Fruit fly (Drosophila melanogaster): ENCODE data around the gene CG12817.

CG12817 gene

DNA sequence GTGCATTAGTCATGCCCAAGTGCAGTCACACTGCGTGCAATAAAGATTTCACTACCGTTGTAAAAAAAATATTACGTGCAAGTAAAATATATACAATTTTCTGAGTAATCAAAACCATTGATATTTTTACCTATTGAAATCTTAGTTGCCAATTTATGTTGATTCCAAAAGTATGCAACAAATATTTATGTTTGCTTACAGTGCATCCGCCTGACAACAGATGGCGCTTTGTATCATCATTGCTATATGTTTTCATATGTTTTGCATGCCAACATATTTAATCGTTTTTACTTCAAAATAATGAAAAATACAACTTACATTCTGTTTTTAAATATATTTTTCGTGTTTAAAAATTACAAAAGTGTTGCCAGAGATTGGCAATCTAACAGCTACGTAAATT is 21.0 kb downstream of the CG12817 start (continued):
- TF ChIP-seq shn (GFP tag; optimal IDR thresholded peaks at IDR 0.05), result no peak
- no peak for TF ChIP-seq Mad (GFP tag; optimal IDR thresholded peaks at IDR 0.05)
- no peak for TF ChIP-seq CG17802 (tag; optimal IDR thresholded peaks at IDR 0.05)
- TF ChIP-seq gem (tag; optimal IDR thresholded peaks at IDR 0.05), result peak; percentile 27
- TF ChIP-seq phol (tag; optimal IDR thresholded peaks at IDR 0.05), result peak; percentile 43
- no peak for TF ChIP-seq inv (GFP tag; IDR thresholded peaks at IDR 0.05; ENCODE audit: partially characterized antibody)
- TF ChIP-seq ase (GFP tag; IDR thresholded peaks at IDR 0.05), result no peak; the same call in 2 of the 3 replicates
- TF ChIP-seq Ets65A (GFP tag), result peak; percentile 84
- TF ChIP-seq CG31365 (tag; optimal IDR thresholded peaks at IDR 0.05), result no peak
- TF ChIP-seq Xrp1 (GFP tag; IDR thresholded peaks at IDR 0.05), result peak; percentile 46; the same call in 1 of the 2 replicates
- TF ChIP-seq fd102C (GFP tag; optimal IDR thresholded peaks at IDR 0.05), result no peak
- TF ChIP-seq CrebB (tag; optimal IDR thresholded peaks at IDR 0.05), result no peak
- TF ChIP-seq CG10979 (tag; optimal IDR thresholded peaks at IDR 0.05), result peak; percentile 99
- no peak for TF ChIP-seq hkb (optimal IDR thresholded peaks at IDR 0.05)
- TF ChIP-seq hkb (GFP tag; IDR thresholded peaks at IDR 0.05), result no peak
- TF ChIP-seq Sry-β (GFP tag; optimal IDR thresholded peaks at IDR 0.05), result no peak
- TF ChIP-seq da (GFP tag; optimal IDR thresholded peaks at IDR 0.05), result no peak
- no peak for TF ChIP-seq CG4730 (GFP tag; IDR thresholded peaks at IDR 0.05)
- TF ChIP-seq pnt (GFP tag; optimal IDR thresholded peaks at IDR 0.05), result no peak
- peak; percentile 11 for TF ChIP-seq CoRest (tag; optimal IDR thresholded peaks at IDR 0.05)
- TF ChIP-seq CG12071 (GFP tag; optimal IDR thresholded peaks at IDR 0.05), result peak; percentile 33
- peak; percentile 44 for TF ChIP-seq CG2712 (tag; optimal IDR thresholded peaks at IDR 0.05)
- TF ChIP-seq abd-A (tag; optimal IDR thresholded peaks at IDR 0.05), result no peak
- TF ChIP-seq CG4617 (GFP tag; optimal IDR thresholded peaks at IDR 0.05; ENCODE audit: borderline replicate concordance), result no peak
- no peak for TF ChIP-seq E2f1 (GFP tag; IDR thresholded peaks at IDR 0.05)
- TF ChIP-seq CG3726 (GFP tag; IDR thresholded peaks at IDR 0.05), result no peak
- no peak for TF ChIP-seq ERR (GFP tag; optimal IDR thresholded peaks at IDR 0.05)
- TF ChIP-seq danr (GFP tag; IDR thresholded peaks at IDR 0.05), result no peak
- no peak for TF ChIP-seq CG2889 (GFP tag; IDR thresholded peaks at IDR 0.05)
- TF ChIP-seq h (optimal IDR thresholded peaks at IDR 0.05), result no peak
- peak; percentile 21 for TF ChIP-seq CG5180 (GFP tag; optimal IDR thresholded peaks at IDR 0.05)
- no peak for TF ChIP-seq CG6654 (GFP tag; optimal IDR thresholded peaks at IDR 0.05)
- TF ChIP-seq row (GFP tag; IDR thresholded peaks at IDR 0.05), result no peak
- no peak for TF ChIP-seq Hr3 (GFP tag; optimal IDR thresholded peaks at IDR 0.05)
- TF ChIP-seq CG33557 (GFP tag; optimal IDR thresholded peaks at IDR 0.05), result peak; percentile 20
- TF ChIP-seq Side (GFP tag; optimal IDR thresholded peaks at IDR 0.05), result peak; percentile 45
- no peak for TF ChIP-seq CG3838 (GFP tag; optimal IDR thresholded peaks at IDR 0.05)
- no peak for TF ChIP-seq gfzf (GFP tag; optimal IDR thresholded peaks at IDR 0.05)
- TF ChIP-seq Xbp1 (GFP tag; optimal IDR thresholded peaks at IDR 0.05), result peak; percentile 43
- no peak for TF ChIP-seq CG6791 (GFP tag; IDR thresholded peaks at IDR 0.05; ENCODE audit: partially characterized antibody)
- no peak for TF ChIP-seq YL-1 (GFP tag; optimal IDR thresholded peaks at IDR 0.05)
- TF ChIP-seq Hr39 (optimal IDR thresholded peaks at IDR 0.05), result no peak
- 0 out of 3 replicates have a peak, but pooled peaks have one; percentile 12 for TF ChIP-seq CG17361 (GFP tag; IDR thresholded peaks at IDR 0.05)
- TF ChIP-seq CG33213 (GFP tag; optimal IDR thresholded peaks at IDR 0.05), result peak; percentile 38
- no peak for TF ChIP-seq CG6683 (GFP tag; optimal IDR thresholded peaks at IDR 0.05)
- peak; percentile 28; the same call in 1 of the 3 replicates for TF ChIP-seq dysf (GFP tag; IDR thresholded peaks at IDR 0.05)
- TF ChIP-seq CG6813 (GFP tag; optimal IDR thresholded peaks at IDR 0.05), result peak; percentile 27
- TF ChIP-seq CG15479 (GFP tag; optimal IDR thresholded peaks at IDR 0.05), result no peak
- TF ChIP-seq CG17829 (tag; optimal IDR thresholded peaks at IDR 0.05), result peak; percentile 13
- TF ChIP-seq CG11398 (GFP tag; optimal IDR thresholded peaks at IDR 0.05), result no peak
- TF ChIP-seq toy (GFP tag; IDR thresholded peaks at IDR 0.05), result no peak
- peak; percentile 24 for TF ChIP-seq dmrt11E (tag; optimal IDR thresholded peaks at IDR 0.05)
